Worm (Caenorhabditis elegans) whole organism, L4 larva: ENCODE measurements around the gene drr-1.

Experiments used
- R02D3.7 ChIP-seq: fragments of 150-350 bp; sonication (generic microtip); optimal IDR thresholded peaks from 3 replicates; lab custom pipeline; 2014; ENCODE audit warnings: missing biosample characterization, missing genetic modification characterization
- aly-2 ChIP-seq: sonication (generic microtip); optimal IDR thresholded peaks from 2 replicates; lab custom pipeline; 2018; ENCODE audit warnings: missing biosample characterization, missing genetic modification characterization
- ceh-44 ChIP-seq: fragments of 200-800 bp; sonication (Bioruptor generic); IDR thresholded peaks from 2 replicates; pipeline ENCODE4 v1.3.6; 2022; ENCODE audit warnings: missing genetic modification reagents, missing genetic modification characterization, missing compliant biosample characterization
- hlh-11 ChIP-seq: fragments of 200-800 bp; sonication (Bioruptor generic); optimal IDR thresholded peaks from 2 replicates; lab custom pipeline; 2018; ENCODE audit warnings: mild to moderate bottlenecking, missing genetic modification characterization, missing compliant biosample characterization
- lim-7 ChIP-seq: fragments of 200-800 bp; sonication (Bioruptor generic); IDR thresholded peaks from 2 replicates; pipeline ENCODE4 v1.3.6; 2022; ENCODE audit warnings: missing genetic modification characterization, missing compliant biosample characterization
- mep-1 ChIP-seq: fragments of 150-350 bp; sonication (generic microtip); optimal IDR thresholded peaks from 3 replicates; lab custom pipeline; 2014; ENCODE audit warnings: missing biosample characterization, missing genetic modification characterization
- nhr-237 ChIP-seq: sonication (generic microtip); optimal IDR thresholded peaks from 2 replicates; lab custom pipeline; 2017; ENCODE audit warnings: missing biosample characterization, missing genetic modification characterization
- snpc-4 ChIP-seq: fragments of 150-350 bp; optimal IDR thresholded peaks from 2 replicates; lab custom pipeline; 2014; ENCODE audit warnings: missing biosample characterization, missing genetic modification characterization
- unc-39 ChIP-seq: sonication (generic microtip); optimal IDR thresholded peaks from 2 replicates; lab custom pipeline; 2017; ENCODE audit warnings: missing biosample characterization, missing genetic modification characterization

- TF ChIP-seq nhr-237 (tag; lab: Kevin White, UChicago) (no peak), mep-1 (tag; lab: Kevin White, UChicago) (peak; percentile 41), hlh-11 (tag; lab: Kevin White, UChicago) (peak; percentile 87), lim-7 (GFP tag; lab: Robert Waterston, UW) (no peak), unc-39 (no peak), ceh-44 (GFP tag; lab: Robert Waterston, UW) (no peak), snpc-4 (tag; lab: Kevin White, UChicago) (no peak), aly-2 (no peak), R02D3.7 (no peak)
These were observed 30.3 kb downstream of the drr-1 start for ce11 chrII:13465381-13465838.
